Fruit fly (Drosophila melanogaster) whole organism, adult: ENCODE results near the gene CG7742.

Experiments
- CG11617 ChIP-seq: fragments of 200-800 bp; sonication (Bioruptor generic); optimal IDR thresholded peaks from 2 replicates; lab custom pipeline; 2017; ENCODE audit warnings: mild to moderate bottlenecking, missing biosample characterization, missing genetic modification reagents, missing genetic modification characterization
- CG12768 ChIP-seq: fragments of 200-800 bp; sonication (Bioruptor generic); optimal IDR thresholded peaks from 2 replicates; lab custom pipeline; 2017; ENCODE audit warnings: missing biosample characterization, missing genetic modification characterization, mild to moderate bottlenecking, moderate library complexity, missing genetic modification reagents
- CG14711 ChIP-seq: fragments of 200-800 bp; sonication (Bioruptor generic); optimal IDR thresholded peaks from 2 replicates; lab custom pipeline; 2018; ENCODE audit warnings: missing biosample characterization, mild to moderate bottlenecking, missing genetic modification characterization, moderate library complexity
- CG5204 ChIP-seq: fragments of 200-800 bp; sonication (Bioruptor generic); optimal IDR thresholded peaks from 2 replicates; lab custom pipeline; 2016; ENCODE audit warnings: missing biosample characterization, missing genetic modification characterization
- Mnt ChIP-seq: fragments of 200-800 bp; sonication (Bioruptor generic); optimal IDR thresholded peaks from 2 replicates; lab custom pipeline; 2016; ENCODE audit warnings: missing biosample characterization, mild to moderate bottlenecking, missing genetic modification characterization
- bab1 ChIP-seq: fragments of 200-800 bp; sonication (Bioruptor generic); optimal IDR thresholded peaks from 3 replicates; lab custom pipeline; 2019; ENCODE audit warnings: missing biosample characterization, mild to moderate bottlenecking, missing genetic modification characterization, moderate library complexity
- cic ChIP-seq: fragments of 200-800 bp; sonication (Bioruptor generic); optimal IDR thresholded peaks from 2 replicates; lab custom pipeline; 2017; ENCODE audit warnings: missing biosample characterization, mild to moderate bottlenecking, missing genetic modification characterization, moderate library complexity
- kay ChIP-seq: fragments of 200-800 bp; sonication (Bioruptor generic); peaks from one replicate; lab custom pipeline; 2016; ENCODE audit warnings: missing biosample characterization, missing genetic modification characterization, borderline replicate concordance
- ovo ChIP-seq: fragments of 200-800 bp; sonication (Bioruptor generic); optimal IDR thresholded peaks from 2 replicates; lab custom pipeline; 2016; ENCODE audit warnings: missing biosample characterization, missing genetic modification characterization
- pad ChIP-seq: fragments of 200-800 bp; sonication (Bioruptor generic); optimal IDR thresholded peaks from 3 replicates; lab custom pipeline; 2017; ENCODE audit warnings: missing biosample characterization, missing genetic modification characterization, mild to moderate bottlenecking, moderate library complexity, missing genetic modification reagents
- tj ChIP-seq: fragments of 200-800 bp; sonication (Bioruptor generic); optimal IDR thresholded peaks from 3 replicates; lab custom pipeline; 2017; ENCODE audit warnings: missing biosample characterization, mild to moderate bottlenecking, missing genetic modification characterization, moderate library complexity
- toe ChIP-seq: fragments of 200-800 bp; sonication (Bioruptor generic); optimal IDR thresholded peaks from 2 replicates; lab custom pipeline; 2016; ENCODE audit warnings: missing biosample characterization, missing genetic modification characterization

DNA sequence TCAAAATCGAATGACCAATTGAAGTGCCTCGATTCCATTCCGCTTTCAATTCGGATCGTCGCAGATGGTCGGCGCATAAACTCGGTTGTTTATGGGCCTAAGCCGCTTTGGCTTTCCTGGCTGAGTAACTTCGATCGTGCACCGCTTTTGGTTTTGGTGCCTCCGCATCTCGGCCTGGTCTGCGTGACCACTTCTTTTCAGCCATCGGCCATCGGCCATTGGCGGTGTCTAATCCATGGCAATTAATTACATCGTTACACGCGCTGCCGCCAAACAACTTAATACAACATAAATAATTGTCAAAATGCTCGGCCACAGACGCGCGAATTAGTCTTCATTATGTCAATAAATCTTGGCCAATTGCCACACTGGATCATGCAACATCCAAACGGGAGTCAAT is 45.4 kb upstream of the CG7742 start:
- TF ChIP-seq bab1 (GFP tag; lab: Kevin White, UChicago) (no peak), tj (GFP tag; lab: Kevin White, UChicago) (no peak), toe (GFP tag; lab: Kevin White, UChicago) (no peak), CG5204 (GFP tag; lab: Kevin White, UChicago) (no peak), Mnt (GFP tag; lab: Kevin White, UChicago) (no peak), CG12768 (GFP tag; lab: Kevin White, UChicago) (no peak), cic (no peak), pad (no peak), CG14711 (tag; lab: Kevin White, UChicago) (no peak), kay (GFP tag; lab: Kevin White, UChicago) (no peak), CG11617 (GFP tag; lab: Kevin White, UChicago) (no peak), ovo (GFP tag; lab: Kevin White, UChicago) (no peak)
